Worm (Caenorhabditis elegans) whole organism, midembryonic: ENCODE data around the gene flh-1.
"Not testable (repeated sequence)": the region's sequence is repeated elsewhere in the genome, so short reads cannot be mapped to it uniquely, and the experiment has no call there.

Source experiments
- T22C8.4 ChIP-seq: fragments of 200-800 bp; sonication (Bioruptor generic); IDR thresholded peaks from 2 replicates; pipeline ENCODE4 v1.3.6; 2022; ENCODE audit warnings: missing genetic modification characterization, missing compliant biosample characterization
- cog-1 ChIP-seq: sonication (generic microtip); optimal IDR thresholded peaks from 2 replicates; lab custom pipeline; 2016; ENCODE audit warnings: missing genetic modification characterization, missing compliant biosample characterization
- flt-1 ChIP-seq: fragments of 200-800 bp; sonication (Bioruptor generic); IDR thresholded peaks from 2 replicates; pipeline ENCODE4 v1.3.6; 2022; ENCODE audit warnings: missing genetic modification characterization, missing compliant biosample characterization
- klf-2 ChIP-seq: fragments of 200-800 bp; sonication (Bioruptor generic); conservative IDR thresholded peaks from 2 replicates; pipeline ENCODE4 v1.3.6; 2022; ENCODE audit warnings: missing genetic modification reagents, missing genetic modification characterization, missing compliant biosample characterization
- med-1 ChIP-seq: sonication (generic microtip); optimal IDR thresholded peaks from 2 replicates; lab custom pipeline; 2017; ENCODE audit warnings: missing genetic modification characterization, mild to moderate bottlenecking, missing compliant biosample characterization, antibody characterized with exemption, missing genetic modification reagents; ENCODE audit not compliant: insufficient read depth
- ref-1 ChIP-seq: fragments of 200-800 bp; sonication (Bioruptor generic); conservative IDR thresholded peaks from 2 replicates; pipeline ENCODE4 v1.3.6; 2022; ENCODE audit warnings: missing genetic modification reagents, missing genetic modification characterization, missing compliant biosample characterization
- tab-1 ChIP-seq: fragments of 200-800 bp; sonication (Bioruptor generic); IDR thresholded peaks from 2 replicates; pipeline ENCODE4 v1.3.6; 2022; ENCODE audit warnings: missing genetic modification characterization, missing compliant biosample characterization
- ztf-23 ChIP-seq: fragments of 200-800 bp; sonication (Bioruptor generic); IDR thresholded peaks from 2 replicates; pipeline ENCODE4 v1.3.6; 2022; ENCODE audit warnings: missing genetic modification reagents, missing genetic modification characterization, missing compliant biosample characterization
- ztf-29 ChIP-seq: fragments of 200-800 bp; sonication (Bioruptor generic); IDR thresholded peaks from 2 replicates; pipeline ENCODE4 v1.3.6; 2022; ENCODE audit warnings: missing genetic modification reagents, missing genetic modification characterization, missing compliant biosample characterization

flh-1 gene

ce11 chrIV:9261687-9262086 lies 2.4 kb downstream of the flh-1 start, which contains the start of gene col-120:
Gene col-120 (minus strand): TSS chrIV:9261787.
- TF ChIP-seq ztf-23 (no peak), klf-2 (GFP tag; lab: Robert Waterston, UW) (no peak), ref-1 (GFP tag; lab: Robert Waterston, UW) (no peak), ztf-29 (GFP tag; lab: Robert Waterston, UW) (no peak), tab-1 (GFP tag; lab: Robert Waterston, UW) (no peak), T22C8.4 (GFP tag; lab: Robert Waterston, UW) (no peak), flt-1 (GFP tag; lab: Robert Waterston, UW) (no peak), cog-1 (tag; lab: Kevin White, UChicago) (no peak), med-1 (GFP tag; lab: Kevin White, UChicago) (no peak)

DNA sequence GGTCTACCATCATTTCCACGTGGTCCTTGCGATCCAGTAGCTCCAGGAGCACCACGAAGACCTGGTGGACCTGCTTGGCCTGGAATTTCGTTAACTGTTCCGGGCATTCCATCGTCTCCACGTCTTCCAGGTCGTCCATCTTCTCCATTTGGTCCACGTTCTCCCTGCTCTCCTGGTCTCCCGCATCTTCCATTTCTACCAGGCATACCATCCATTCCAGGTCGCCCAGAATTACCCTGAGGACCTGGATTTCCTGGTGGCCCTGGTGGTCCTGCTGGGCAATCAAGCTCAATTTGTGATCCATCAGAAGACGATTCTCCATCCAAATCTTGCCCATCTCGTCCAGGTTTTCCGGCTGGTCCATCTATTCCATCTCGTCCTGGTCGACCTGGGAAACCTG lies 3.2 kb downstream of the flh-1 start:
- TF ChIP-seq med-1 (GFP tag; lab: Kevin White, UChicago), result no peak
- no peak for TF ChIP-seq ztf-29 (GFP tag; lab: Robert Waterston, UW)
- TF ChIP-seq ztf-23, result no peak
- TF ChIP-seq ref-1 (GFP tag; lab: Robert Waterston, UW), result no peak
- no peak for TF ChIP-seq T22C8.4 (GFP tag; lab: Robert Waterston, UW)
- TF ChIP-seq flt-1 (GFP tag; lab: Robert Waterston, UW), result no peak
- no peak for TF ChIP-seq tab-1 (GFP tag; lab: Robert Waterston, UW)
- no peak for TF ChIP-seq cog-1 (tag; lab: Kevin White, UChicago)
- TF ChIP-seq klf-2 (GFP tag; lab: Robert Waterston, UW), result no peak

ce11 chrIV:9260334-9260733 lies 3.7 kb downstream of the flh-1 start:
- no peak for TF ChIP-seq ztf-29 (GFP tag; lab: Robert Waterston, UW)
- no peak for TF ChIP-seq ztf-23
- no peak for TF ChIP-seq cog-1 (tag; lab: Kevin White, UChicago)
- TF ChIP-seq T22C8.4 (GFP tag; lab: Robert Waterston, UW), result no peak

- TF ChIP-seq ztf-23, result no peak
- no peak for TF ChIP-seq tab-1 (GFP tag; lab: Robert Waterston, UW)
- no peak for TF ChIP-seq T22C8.4 (GFP tag; lab: Robert Waterston, UW)
- TF ChIP-seq flt-1 (GFP tag; lab: Robert Waterston, UW), result no peak
- TF ChIP-seq ztf-29 (GFP tag; lab: Robert Waterston, UW), result no peak
- TF ChIP-seq cog-1 (tag; lab: Kevin White, UChicago), result no peak
- no peak for TF ChIP-seq ref-1 (GFP tag; lab: Robert Waterston, UW)
- no peak for TF ChIP-seq klf-2 (GFP tag; lab: Robert Waterston, UW)
- no peak for TF ChIP-seq med-1 (GFP tag; lab: Kevin White, UChicago)
Observed at ce11 chrIV:9259687-9260086, 4.4 kb downstream of the flh-1 start, which contains the start of gene Y11D7A.10. Gene Y11D7A.10 (minus strand): TSS chrIV:9259768.

ce11 chrIV:9258547-9258946 lies 5.5 kb downstream of the flh-1 start:
- TF ChIP-seq cog-1 (tag; lab: Kevin White, UChicago) (no peak), ztf-23 (no peak)

ce11 chrIV:9256865-9257264 lies 7.2 kb downstream of the flh-1 start:
- TF ChIP-seq tab-1 (GFP tag; lab: Robert Waterston, UW) (no peak), ref-1 (GFP tag; lab: Robert Waterston, UW) (no peak), med-1 (GFP tag; lab: Kevin White, UChicago) (no peak), ztf-23 (no peak), ztf-29 (GFP tag; lab: Robert Waterston, UW) (no peak), cog-1 (tag; lab: Kevin White, UChicago) (no peak), klf-2 (GFP tag; lab: Robert Waterston, UW) (no peak), flt-1 (GFP tag; lab: Robert Waterston, UW) (no peak), T22C8.4 (GFP tag; lab: Robert Waterston, UW) (no peak)

- TF ChIP-seq ztf-29 (GFP tag; lab: Robert Waterston, UW), result no peak
- no peak for TF ChIP-seq cog-1 (tag; lab: Kevin White, UChicago)
- TF ChIP-seq med-1 (GFP tag; lab: Kevin White, UChicago), result no peak
- TF ChIP-seq ref-1 (GFP tag; lab: Robert Waterston, UW), result no peak
Observed at ce11 chrIV:9256017-9256416, 8.1 kb downstream of the flh-1 start, which contains the start of gene Y11D7A.9. Gene Y11D7A.9 (minus strand): TSS chrIV:9256117.

DNA sequence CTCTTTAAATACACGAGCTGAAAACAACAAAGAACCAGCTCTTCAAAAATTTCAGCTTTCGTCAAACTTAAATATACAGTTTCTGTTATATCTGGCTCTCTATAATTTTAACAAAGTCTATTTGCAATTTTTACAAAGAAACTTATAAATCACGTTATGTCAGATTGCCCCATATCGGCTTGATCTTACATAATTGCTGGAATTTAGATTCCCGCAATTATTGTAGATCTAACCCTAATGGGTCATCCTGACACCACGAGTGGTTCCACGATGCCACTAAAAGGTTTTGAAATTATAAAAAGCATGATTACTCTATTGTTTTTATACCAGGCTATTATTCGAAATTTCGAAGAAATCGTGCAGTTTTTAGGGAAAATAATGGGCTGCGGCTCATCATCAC lies 13.0 kb downstream of the flh-1 start, which contains the start of gene Y11D7A.8:
Gene Y11D7A.8 (plus strand): TSS at position 301 of the 400 bp plus-strand sequence.
- no peak for TF ChIP-seq med-1 (GFP tag; lab: Kevin White, UChicago)
- no peak for TF ChIP-seq klf-2 (GFP tag; lab: Robert Waterston, UW)
- TF ChIP-seq tab-1 (GFP tag; lab: Robert Waterston, UW), result no peak

- TF ChIP-seq med-1 (GFP tag; lab: Kevin White, UChicago); klf-2 (GFP tag; lab: Robert Waterston, UW); T22C8.4 (GFP tag; lab: Robert Waterston, UW): not testable (repeated sequence)
Observed at ce11 chrIV:9249219-9249618, 14.9 kb downstream of the flh-1 start, which contains the start of gene Y11D7A.7. Gene Y11D7A.7 (plus strand): TSS chrIV:9249519.

ce11 chrIV:9245423-9245822 lies 18.6 kb downstream of the flh-1 start, which contains the start of gene Y11D7A.5:
Gene Y11D7A.5 (minus strand): TSS chrIV:9245523.
- TF ChIP-seq tab-1 (GFP tag; lab: Robert Waterston, UW) (no peak), T22C8.4 (GFP tag; lab: Robert Waterston, UW) (no peak), cog-1 (tag; lab: Kevin White, UChicago) (no peak), flt-1 (GFP tag; lab: Robert Waterston, UW) (no peak), ztf-29 (GFP tag; lab: Robert Waterston, UW) (no peak), med-1 (GFP tag; lab: Kevin White, UChicago) (no peak), ref-1 (GFP tag; lab: Robert Waterston, UW) (no peak), ztf-23 (no peak), klf-2 (GFP tag; lab: Robert Waterston, UW) (no peak)
